Fruit fly (Drosophila melanogaster): ENCODE data around the gene ND-B14.5B.
A peak's percentile ranks its signal among the peaks of the same experiment; 100 is the strongest.

Gene ND-B14.5B

DNA sequence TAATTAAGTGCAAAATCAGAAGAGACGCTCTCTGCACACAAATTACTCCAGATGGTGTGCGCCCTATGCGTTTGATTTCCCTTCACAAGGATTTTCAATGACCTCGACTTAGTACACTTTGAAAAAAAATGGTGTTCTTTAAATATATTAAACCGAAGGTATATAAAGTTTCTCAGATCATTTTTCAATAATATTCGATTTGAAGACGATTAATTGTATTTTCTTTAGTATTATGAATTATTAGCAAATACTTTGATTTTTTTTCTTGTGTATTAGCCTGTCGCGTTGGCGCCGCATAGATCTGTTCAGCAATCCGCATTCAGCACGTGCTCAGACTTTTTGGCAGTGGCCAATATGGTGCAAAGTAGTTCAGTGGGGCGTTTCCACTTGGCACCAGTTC, 17.8 kb downstream of the ND-B14.5B start:
- TF ChIP-seq Mio (GFP tag; optimal IDR thresholded peaks at IDR 0.05) (no peak), Dfd (GFP tag; optimal IDR thresholded peaks at IDR 0.05) (no peak)

dm6 chr2L:3124500-3124977, 21.1 kb downstream of the ND-B14.5B start:
- TF ChIP-seq dl (GFP tag; optimal IDR thresholded peaks at IDR 0.05; ENCODE audit: insufficient read depth in 1 of 2, partially characterized antibody in 2 of 2), result peak in 1 of 2 experiments; percentile 20
- TF ChIP-seq foxo (GFP tag; optimal IDR thresholded peaks at IDR 0.05), result no peak
- TF ChIP-seq rgr (GFP tag; optimal IDR thresholded peaks at IDR 0.05), result peak; percentile 26
- no peak for TF ChIP-seq CG9705 (GFP tag; optimal IDR thresholded peaks at IDR 0.05)
- no peak for TF ChIP-seq Sp1 (GFP tag; optimal IDR thresholded peaks at IDR 0.05)
- no peak for TF ChIP-seq Jra (GFP tag; optimal IDR thresholded peaks at IDR 0.05)
- peak; percentile 38 for TF ChIP-seq Dif (GFP tag; optimal IDR thresholded peaks at IDR 0.05; ENCODE audit: partially characterized antibody)
- no peak for TF ChIP-seq Vsx2 (GFP tag; optimal IDR thresholded peaks at IDR 0.05; ENCODE audit: partially characterized antibody)
- TF ChIP-seq pan (optimal IDR thresholded peaks at IDR 0.05), result no peak

- TF ChIP-seq Dfd (GFP tag; optimal IDR thresholded peaks at IDR 0.05) (peak; percentile 55), CG9705 (GFP tag; optimal IDR thresholded peaks at IDR 0.05) (no peak)
These were observed 21.9 kb downstream of the ND-B14.5B start for dm6 chr2L:3123562-3124345.

dm6 chr2L:3122216-3122615, 23.4 kb downstream of the ND-B14.5B start:
- TF ChIP-seq h (GFP tag; optimal IDR thresholded peaks at IDR 0.05) (no peak), fru (GFP tag; optimal IDR thresholded peaks at IDR 0.05) (no peak), foxo (GFP tag; optimal IDR thresholded peaks at IDR 0.05) (no peak), psq (GFP tag; optimal IDR thresholded peaks at IDR 0.05) (no peak), GATAd (GFP tag; optimal IDR thresholded peaks at IDR 0.05) (no peak), CG9705 (GFP tag; optimal IDR thresholded peaks at IDR 0.05) (no peak), HLH106 (tag; optimal IDR thresholded peaks at IDR 0.05) (no peak), Hnf4 (GFP tag; optimal IDR thresholded peaks at IDR 0.05) (no peak), br (GFP tag; optimal IDR thresholded peaks at IDR 0.05) (no peak)

dm6 chr2L:3121745-3122144, 23.9 kb downstream of the ND-B14.5B start:
- no peak for TF ChIP-seq Rel (GFP tag; optimal IDR thresholded peaks at IDR 0.05)
- no peak for TF ChIP-seq Rel (tag; optimal IDR thresholded peaks at IDR 0.05)
- no peak for TF ChIP-seq Hr83 (GFP tag; optimal IDR thresholded peaks at IDR 0.05; ENCODE audit: poor library complexity, severe bottlenecking)
- TF ChIP-seq Dfd (GFP tag; optimal IDR thresholded peaks at IDR 0.05), result no peak
- TF ChIP-seq h (GFP tag; optimal IDR thresholded peaks at IDR 0.05), result no peak
- no peak for TF ChIP-seq Hnf4 (GFP tag; optimal IDR thresholded peaks at IDR 0.05)
- TF ChIP-seq ey (GFP tag; optimal IDR thresholded peaks at IDR 0.05), result no peak
- TF ChIP-seq sv (GFP tag; optimal IDR thresholded peaks at IDR 0.05), result no peak
- no peak for TF ChIP-seq usp (GFP tag; optimal IDR thresholded peaks at IDR 0.05)
- TF ChIP-seq N (GFP tag; optimal IDR thresholded peaks at IDR 0.05), result no peak
- TF ChIP-seq CrebA (GFP tag; optimal IDR thresholded peaks at IDR 0.05; ENCODE audit: borderline replicate concordance), result no peak
- no peak for TF ChIP-seq GATAd (GFP tag; optimal IDR thresholded peaks at IDR 0.05)
- TF ChIP-seq rgr (GFP tag; optimal IDR thresholded peaks at IDR 0.05), result no peak

- TF ChIP-seq Myc (optimal IDR thresholded peaks at IDR 0.05) (no peak), CG9705 (GFP tag; optimal IDR thresholded peaks at IDR 0.05) (no peak), Dfd (GFP tag; optimal IDR thresholded peaks at IDR 0.05) (no peak), N (GFP tag; optimal IDR thresholded peaks at IDR 0.05) (no peak), usp (GFP tag; optimal IDR thresholded peaks at IDR 0.05) (no peak), Rel (GFP tag; optimal IDR thresholded peaks at IDR 0.05) (no peak), Rel (tag; optimal IDR thresholded peaks at IDR 0.05) (no peak), ey (GFP tag; optimal IDR thresholded peaks at IDR 0.05) (no peak), Hnf4 (GFP tag; optimal IDR thresholded peaks at IDR 0.05) (no peak), h (GFP tag; optimal IDR thresholded peaks at IDR 0.05) (no peak), Mio (GFP tag; optimal IDR thresholded peaks at IDR 0.05) (no peak), woc (GFP tag; optimal IDR thresholded peaks at IDR 0.05) (no peak)
These were observed 24.3 kb downstream of the ND-B14.5B start for dm6 chr2L:3121325-3121724.
